Worm (Caenorhabditis elegans) whole organism, L4 larva: ENCODE measurements around the gene nhr-53.
A peak's percentile ranks its signal among the peaks of the same experiment; 100 is the strongest.

Experiments
- D1046.2 ChIP-seq: fragments of 200-800 bp; sonication (Bioruptor generic); IDR thresholded peaks from 2 replicates; pipeline ENCODE4 v1.3.6; 2022; ENCODE audit warnings: missing genetic modification characterization, missing compliant biosample characterization
- F26F4.8 ChIP-seq: fragments of 200-800 bp; sonication (Bioruptor generic); conservative IDR thresholded peaks from 2 replicates; pipeline ENCODE4 v1.3.6; 2022; ENCODE audit warnings: missing genetic modification characterization, missing compliant biosample characterization
- F37D6.2 ChIP-seq: sonication (generic microtip); optimal IDR thresholded peaks from 2 replicates; lab custom pipeline; 2016; ENCODE audit warnings: mild to moderate bottlenecking, missing genetic modification characterization, missing compliant biosample characterization
- F44E2.7 ChIP-seq: fragments of 200-800 bp; sonication (Bioruptor generic); IDR thresholded peaks from 2 replicates; pipeline ENCODE4 v2.1.2; 2022; ENCODE audit warnings: missing genetic modification characterization, missing compliant biosample characterization
- F49E8.2 ChIP-seq: sonication (generic microtip); optimal IDR thresholded peaks from 2 replicates; lab custom pipeline; 2016; ENCODE audit warnings: missing compliant biosample characterization, mild to moderate bottlenecking, missing genetic modification characterization, borderline replicate concordance
- T26A8.4 ChIP-seq: fragments of 200-800 bp; sonication (Bioruptor generic); IDR thresholded peaks from 2 replicates; pipeline ENCODE4 v1.3.6; 2022; ENCODE audit warnings: missing genetic modification characterization, missing compliant biosample characterization
- Y105C5A.15 ChIP-seq: fragments of 200-800 bp; sonication (Bioruptor generic); IDR thresholded peaks from 2 replicates; pipeline ENCODE4 v1.3.6; 2022; ENCODE audit warnings: missing genetic modification characterization, missing compliant biosample characterization
- Y75B8A.6 ChIP-seq: fragments of 200-800 bp; sonication (Bioruptor generic); IDR thresholded peaks from 2 replicates; pipeline ENCODE4 v1.3.6; 2022; ENCODE audit warnings: missing genetic modification reagents, missing genetic modification characterization, missing compliant biosample characterization
- ZK546.5 ChIP-seq, 2 experiments: sonication (generic microtip); optimal IDR thresholded peaks; 2 replicates each; lab custom pipeline; 2017; ENCODE audit warnings: missing biosample characterization in 2 of 2, missing genetic modification characterization in 2 of 2
- aly-2 ChIP-seq: sonication (generic microtip); optimal IDR thresholded peaks from 2 replicates; lab custom pipeline; 2018; ENCODE audit warnings: missing biosample characterization, missing genetic modification characterization
- ama-1 ChIP-seq: fragments of 150-350 bp; optimal IDR thresholded peaks from 2 replicates; lab custom pipeline; 2014; ENCODE audit warnings: inconsistent platforms, mixed read lengths
- ceh-20 ChIP-seq: fragments of 200-800 bp; sonication (Bioruptor generic); IDR thresholded peaks from 2 replicates; pipeline ENCODE4 v1.3.6; 2022; ENCODE audit warnings: missing genetic modification reagents, missing genetic modification characterization, missing compliant biosample characterization
- ceh-28 ChIP-seq: fragments of 150-350 bp; optimal IDR thresholded peaks from 2 replicates; lab custom pipeline; 2014; ENCODE audit warnings: missing biosample characterization, missing genetic modification reagents, missing genetic modification characterization
- ceh-32 ChIP-seq: sonication (generic microtip); optimal IDR thresholded peaks from 2 replicates; lab custom pipeline; 2016; ENCODE audit warnings: mild to moderate bottlenecking, missing genetic modification characterization, missing compliant biosample characterization; ENCODE audit not compliant: poor library complexity
- ceh-82 ChIP-seq: sonication (generic microtip); optimal IDR thresholded peaks from 2 replicates; lab custom pipeline; 2017; ENCODE audit warnings: missing biosample characterization, missing genetic modification characterization
- cey-2 ChIP-seq: sonication (generic microtip); optimal IDR thresholded peaks from 3 replicates; lab custom pipeline; 2017; ENCODE audit warnings: missing genetic modification characterization, mild to moderate bottlenecking, missing compliant biosample characterization, antibody characterized with exemption, borderline replicate concordance; ENCODE audit not compliant: insufficient read depth
- ctbp-1 ChIP-seq: fragments of 200-800 bp; sonication (Bioruptor generic); IDR thresholded peaks from 2 replicates; pipeline ENCODE4 v1.3.6; 2022; ENCODE audit warnings: missing genetic modification reagents, missing genetic modification characterization, missing compliant biosample characterization
- daf-19 ChIP-seq: fragments of 200-800 bp; sonication (Bioruptor generic); conservative IDR thresholded peaks from 2 replicates; pipeline ENCODE4 v1.3.6; 2022; ENCODE audit warnings: missing genetic modification characterization, missing compliant biosample characterization
- dmd-8 ChIP-seq: fragments of 200-800 bp; sonication (Bioruptor generic); IDR thresholded peaks from 2 replicates; pipeline ENCODE4 v1.3.6; 2022; ENCODE audit warnings: missing genetic modification characterization, missing compliant biosample characterization
- dmd-9 ChIP-seq: fragments of 200-800 bp; sonication (Bioruptor generic); IDR thresholded peaks from 2 replicates; pipeline ENCODE4 v1.3.6; 2022; ENCODE audit warnings: missing genetic modification reagents, missing genetic modification characterization, missing compliant biosample characterization
- dve-1 ChIP-seq: sonication (generic microtip); optimal IDR thresholded peaks from 2 replicates; lab custom pipeline; 2017; ENCODE audit warnings: antibody characterized with exemption, mild to moderate bottlenecking, missing genetic modification characterization, missing compliant biosample characterization; ENCODE audit not compliant: insufficient read depth
- egl-43 ChIP-seq: fragments of 200-800 bp; sonication (Bioruptor generic); IDR thresholded peaks from 2 replicates; pipeline ENCODE4 v1.3.6; 2022; ENCODE audit warnings: missing genetic modification reagents, missing genetic modification characterization, missing compliant biosample characterization
- fkh-10 ChIP-seq: fragments of 150-350 bp; optimal IDR thresholded peaks from 2 replicates; lab custom pipeline; 2014; ENCODE audit warnings: missing biosample characterization, missing genetic modification reagents, missing genetic modification characterization
- fos-1 ChIP-seq: fragments of 150-350 bp; optimal IDR thresholded peaks from 2 replicates; lab custom pipeline; 2014; ENCODE audit warnings: missing biosample characterization, missing genetic modification characterization
- hlh-11 ChIP-seq: fragments of 200-800 bp; sonication (Bioruptor generic); optimal IDR thresholded peaks from 2 replicates; lab custom pipeline; 2018; ENCODE audit warnings: mild to moderate bottlenecking, missing genetic modification characterization, missing compliant biosample characterization
- jun-1 ChIP-seq: fragments of 150-350 bp; optimal IDR thresholded peaks from 2 replicates; lab custom pipeline; 2014; ENCODE audit warnings: missing biosample characterization, missing genetic modification reagents, missing genetic modification characterization
- lin-15B ChIP-seq: fragments of 150-350 bp; sonication (generic microtip); optimal IDR thresholded peaks from 3 replicates; lab custom pipeline; 2014; ENCODE audit warnings: missing biosample characterization, missing genetic modification characterization
- lin-29 ChIP-seq: fragments of 200-800 bp; sonication (Bioruptor generic); IDR thresholded peaks from 2 replicates; pipeline ENCODE4 v1.3.6; 2022; ENCODE audit warnings: missing genetic modification reagents, missing genetic modification characterization, missing compliant biosample characterization
- lin-39 ChIP-seq: fragments of 150-350 bp; optimal IDR thresholded peaks from 2 replicates; lab custom pipeline; 2014; ENCODE audit warnings: missing biosample characterization, missing genetic modification reagents, missing genetic modification characterization
- mdt-29 ChIP-seq: fragments of 200-800 bp; sonication (Bioruptor generic); IDR thresholded peaks from 2 replicates; pipeline ENCODE4 v1.3.6; 2022; ENCODE audit warnings: missing genetic modification reagents, missing genetic modification characterization, missing compliant biosample characterization
- mep-1 ChIP-seq: fragments of 150-350 bp; sonication (generic microtip); optimal IDR thresholded peaks from 3 replicates; lab custom pipeline; 2014; ENCODE audit warnings: missing biosample characterization, missing genetic modification characterization
- mes-2 ChIP-seq: sonication (generic microtip); optimal IDR thresholded peaks from 2 replicates; lab custom pipeline; 2016; ENCODE audit warnings: missing genotype, mild to moderate bottlenecking, missing genetic modification characterization, missing compliant biosample characterization; ENCODE audit not compliant: poor library complexity, severe bottlenecking
- mxl-2 ChIP-seq: fragments of 200-800 bp; sonication (Bioruptor generic); conservative IDR thresholded peaks from 2 replicates; pipeline ENCODE4 v1.3.6; 2022; ENCODE audit warnings: missing genetic modification reagents, missing genetic modification characterization, missing compliant biosample characterization
- mxl-3 ChIP-seq: fragments of 200-800 bp; sonication (Bioruptor generic); optimal IDR thresholded peaks from 2 replicates; lab custom pipeline; 2018; ENCODE audit warnings: mild to moderate bottlenecking, missing genetic modification characterization, missing compliant biosample characterization
- nhr-11 ChIP-seq: fragments of 150-350 bp; optimal IDR thresholded peaks from 2 replicates; lab custom pipeline; 2014; ENCODE audit warnings: missing biosample characterization, missing genetic modification characterization
- nhr-28 ChIP-seq: fragments of 150-350 bp; optimal IDR thresholded peaks from 2 replicates; lab custom pipeline; 2014; ENCODE audit warnings: missing biosample characterization, missing genetic modification characterization
- nhr-41 ChIP-seq: fragments of 200-800 bp; sonication (Bioruptor generic); IDR thresholded peaks from 2 replicates; pipeline ENCODE4 v1.3.6; 2022; ENCODE audit warnings: missing genetic modification reagents, missing genetic modification characterization, missing compliant biosample characterization
- nhr-48 ChIP-seq: sonication (generic microtip); optimal IDR thresholded peaks from 2 replicates; lab custom pipeline; 2016; ENCODE audit warnings: mild to moderate bottlenecking, missing genetic modification characterization, missing compliant biosample characterization
- nhr-6 ChIP-seq: fragments of 150-350 bp; optimal IDR thresholded peaks from 2 replicates; lab custom pipeline; 2014; ENCODE audit warnings: missing biosample characterization, missing genetic modification characterization
- pha-4 ChIP-seq, 2 experiments: fragments of 150-350 bp in 1 of 2; fragments of 200-800 bp in 1 of 2; sonication (Bioruptor generic) in 1 of 2; IDR thresholded peaks in 1 of 2; optimal IDR thresholded peaks in 1 of 2; 2 replicates each; pipeline versions ENCODE4 v1.3.6 to Lab custom; 2014 to 2022; ENCODE audit warnings: missing genetic modification characterization in 2 of 2, missing genetic modification reagents in 2 of 2, missing biosample characterization in 1 of 2, missing compliant biosample characterization in 1 of 2
- sdz-12 ChIP-seq: fragments of 200-800 bp; sonication (Bioruptor generic); optimal IDR thresholded peaks from 2 replicates; lab custom pipeline; 2018; ENCODE audit warnings: mild to moderate bottlenecking, missing genetic modification characterization, missing compliant biosample characterization
- set-16 ChIP-seq: fragments of 200-800 bp; sonication (Bioruptor generic); IDR thresholded peaks from 2 replicates; pipeline ENCODE4 v1.3.6; 2022; ENCODE audit warnings: missing genetic modification reagents, missing genetic modification characterization, missing compliant biosample characterization
- skn-1 ChIP-seq: fragments of 150-350 bp; optimal IDR thresholded peaks from 2 replicates; lab custom pipeline; 2014; ENCODE audit warnings: missing biosample characterization, missing genetic modification characterization
- snpc-1.2 ChIP-seq: fragments of 200-800 bp; sonication (Bioruptor generic); IDR thresholded peaks from 2 replicates; pipeline ENCODE4 v1.3.6; 2022; ENCODE audit warnings: missing genetic modification reagents, missing genetic modification characterization, missing compliant biosample characterization
- spr-3 ChIP-seq: fragments of 200-800 bp; sonication (Bioruptor generic); optimal IDR thresholded peaks from 2 replicates; lab custom pipeline; 2018; ENCODE audit warnings: mild to moderate bottlenecking, missing genetic modification characterization, missing compliant biosample characterization
- tag-97 ChIP-seq: fragments of 200-800 bp; sonication (Bioruptor generic); IDR thresholded peaks from 2 replicates; pipeline ENCODE4 v1.3.6; 2022; ENCODE audit warnings: missing genetic modification characterization, missing compliant biosample characterization
- unc-62 ChIP-seq, 3 experiments: fragments of 150-350 bp in 1 of 3; sonication (generic microtip); optimal IDR thresholded peaks in 2 of 3; peaks in 1 of 3; 1 replicate in 1 of 3; 2 replicates in 2 of 3; lab custom pipeline; 2014 to 2017; ENCODE audit warnings: missing biosample characterization in 3 of 3, missing genetic modification characterization in 3 of 3, missing genetic modification reagents in 3 of 3, missing genotype in 1 of 3
- zag-1 ChIP-seq: fragments of 150-350 bp; optimal IDR thresholded peaks from 2 replicates; lab custom pipeline; 2014; ENCODE audit warnings: missing biosample characterization, missing genetic modification characterization
- zip-11 ChIP-seq: fragments of 200-800 bp; sonication (Bioruptor generic); IDR thresholded peaks from 2 replicates; pipeline ENCODE4 v1.3.6; 2022; ENCODE audit warnings: missing genetic modification characterization, missing compliant biosample characterization
- ztf-7 ChIP-seq: fragments of 150-350 bp; optimal IDR thresholded peaks from 2 replicates; lab custom pipeline; 2014; ENCODE audit warnings: missing biosample characterization, missing genetic modification characterization

Gene nhr-53

DNA sequence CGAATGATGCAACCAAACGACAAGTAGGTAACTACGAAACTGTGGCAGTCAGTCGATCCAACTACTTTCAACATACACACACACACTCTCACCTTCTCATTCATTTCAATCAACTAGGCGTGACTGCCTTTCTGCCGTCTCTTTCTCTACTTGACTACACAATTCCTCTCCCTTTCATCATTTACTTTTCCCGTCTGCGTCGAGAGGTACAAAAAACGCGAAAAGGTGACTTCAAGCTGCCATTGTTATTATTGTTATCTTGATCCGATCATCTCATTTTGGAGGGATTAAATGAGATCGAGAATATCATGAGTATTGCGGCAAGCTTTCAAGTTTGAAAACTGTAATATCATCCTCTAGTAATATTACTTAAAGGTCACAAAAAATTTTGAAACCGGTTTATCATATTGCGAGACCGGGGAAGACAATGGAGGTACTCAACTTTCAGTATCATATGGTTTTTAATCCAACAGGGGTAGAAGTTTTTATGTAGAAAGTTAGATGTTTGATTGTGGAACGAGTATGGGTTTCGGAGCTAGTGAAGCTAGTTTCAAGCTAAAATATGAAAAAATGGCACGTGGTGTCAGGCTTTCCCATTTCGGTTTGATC is 38.0 kb downstream of the nhr-53 start (continued):
- TF ChIP-seq mes-2 (tag; lab: Kevin White, UChicago) (peak; percentile 42), set-16 (GFP tag; lab: Robert Waterston, UW) (no peak), F49E8.2 (no peak), ama-1 (lab: Kevin White, UChicago) (no peak), dmd-8 (GFP tag; lab: Robert Waterston, UW) (no peak), D1046.2 (GFP tag; lab: Robert Waterston, UW) (no peak), mep-1 (tag; lab: Kevin White, UChicago) (peak; percentile 55), F44E2.7 (GFP tag; lab: Robert Waterston, UW) (no peak), nhr-6 (tag; lab: Kevin White, UChicago) (peak; percentile 41), ceh-32 (tag; lab: Kevin White, UChicago) (no peak), nhr-41 (no peak), spr-3 (no peak), F37D6.2 (tag; lab: Kevin White, UChicago) (no peak), jun-1 (tag; lab: Kevin White, UChicago) (no peak), cey-2 (no peak), sdz-12 (no peak), nhr-11 (peak; percentile 60), ceh-82 (tag; lab: Kevin White, UChicago) (no peak), unc-62 (GFP tag; optimal IDR thresholded peaks at IDR 0.05 in 1 of 2; lab: Kevin White, UChicago) (no peak), unc-62 (tag; optimal IDR thresholded peaks at IDR 0.05; lab: Kevin White, UChicago) (no peak), F26F4.8 (GFP tag; lab: Robert Waterston, UW) (no peak), ceh-20 (GFP tag; lab: Robert Waterston, UW) (no peak), ctbp-1 (GFP tag; lab: Robert Waterston, UW) (0 out of 2 replicates have a peak, but pooled peaks have one; percentile 40), nhr-48 (tag; lab: Kevin White, UChicago) (peak; percentile 13), lin-29 (GFP tag; lab: Robert Waterston, UW) (no peak), fkh-10 (GFP tag; lab: Kevin White, UChicago) (no peak), fos-1 (no peak), dmd-9 (GFP tag; lab: Robert Waterston, UW) (no peak), Y75B8A.6 (GFP tag; lab: Robert Waterston, UW) (no peak), skn-1 (tag; lab: Kevin White, UChicago) (no peak), daf-19 (GFP tag; lab: Robert Waterston, UW) (no peak), hlh-11 (tag; lab: Kevin White, UChicago) (peak; percentile 71), snpc-1.2 (GFP tag; lab: Robert Waterston, UW) (no peak), lin-39 (tag; lab: Kevin White, UChicago) (no peak), mxl-3 (peak; percentile 44), mxl-2 (GFP tag; lab: Robert Waterston, UW) (no peak), lin-15B (tag; lab: Kevin White, UChicago) (no peak), aly-2 (tag; lab: Kevin White, UChicago) (no peak), T26A8.4 (GFP tag; lab: Robert Waterston, UW) (no peak), dve-1 (tag; lab: Kevin White, UChicago) (peak; percentile 92), egl-43 (0 out of 2 replicates have a peak, but pooled peaks have one; percentile 35), pha-4 (GFP tag; IDR thresholded peaks at IDR 0.05; lab: Robert Waterston, UW) (no peak), pha-4 (tag; optimal IDR thresholded peaks at IDR 0.05; lab: Kevin White, UChicago) (no peak), nhr-28 (tag; lab: Kevin White, UChicago) (peak; percentile 96), mdt-29 (GFP tag; lab: Robert Waterston, UW) (no peak), ZK546.5 (tag; optimal IDR thresholded peaks at IDR 0.05; lab: Kevin White, UChicago) (no peak), ceh-28 (no peak), ztf-7 (tag; lab: Kevin White, UChicago) (no peak), tag-97 (no peak), Y105C5A.15 (GFP tag; lab: Robert Waterston, UW) (no peak), zip-11 (GFP tag; lab: Robert Waterston, UW) (no peak), zag-1 (tag; lab: Kevin White, UChicago) (no peak)
